Fruit fly (Drosophila melanogaster) whole organism, embryonic: ENCODE data around the gene awd.
A peak's percentile ranks its signal among the peaks of the same experiment; 100 is the strongest.

ENCODE experiments used
- Ada2b ChIP-seq: fragments of 200-800 bp; sonication (Bioruptor generic); IDR thresholded peaks from 2 replicates; pipeline ENCODE4 v1.3.6; 2022; ENCODE audit warnings: missing biosample characterization, missing genetic modification characterization
- Aef1 ChIP-seq: fragments of 200-800 bp; sonication (Bioruptor generic); IDR thresholded peaks from 3 replicates; pipeline ENCODE4 v1.3.6; 2022; ENCODE audit warnings: missing biosample characterization, missing genetic modification characterization
- B-H1 ChIP-seq: fragments of 200-800 bp; sonication (Bioruptor generic); IDR thresholded peaks from 3 replicates; pipeline ENCODE4 v1.3.6; 2022; ENCODE audit warnings: missing biosample characterization, missing genetic modification characterization
- CG11085 ChIP-seq: fragments of 200-800 bp; sonication (Bioruptor generic); IDR thresholded peaks from 2 replicates; pipeline ENCODE4 v1.3.6; 2022; ENCODE audit warnings: missing biosample characterization, missing genetic modification characterization
- CG12155 ChIP-seq: fragments of 200-800 bp; sonication (Bioruptor generic); optimal IDR thresholded peaks from 3 replicates; lab custom pipeline; 2016; ENCODE audit warnings: missing biosample characterization, missing genetic modification characterization
- CG13296 ChIP-seq: fragments of 200-800 bp; sonication (Bioruptor generic); optimal IDR thresholded peaks from 3 replicates; lab custom pipeline; 2018; ENCODE audit warnings: missing biosample characterization, mild to moderate bottlenecking, missing genetic modification characterization
- CG17612 ChIP-seq: fragments of 200-800 bp; sonication (Bioruptor generic); IDR thresholded peaks from 2 replicates; pipeline ENCODE4 v1.3.6; 2022; ENCODE audit warnings: missing biosample characterization, missing genetic modification characterization
- CG17802 ChIP-seq: fragments of 200-800 bp; sonication (Bioruptor generic); optimal IDR thresholded peaks from 2 replicates; lab custom pipeline; 2018; ENCODE audit warnings: missing biosample characterization, mild to moderate bottlenecking, missing genetic modification characterization, moderate library complexity
- CG31224 ChIP-seq: fragments of 200-800 bp; sonication (Bioruptor generic); IDR thresholded peaks from 2 replicates; pipeline ENCODE4 v1.3.6; 2022; ENCODE audit warnings: missing biosample characterization, missing genetic modification characterization
- CG32532 ChIP-seq: fragments of 200-800 bp; sonication (Bioruptor generic); IDR thresholded peaks from 2 replicates; pipeline ENCODE4 v1.3.6; 2022; ENCODE audit warnings: missing biosample characterization, missing genetic modification characterization
- CG33213 ChIP-seq: fragments of 200-800 bp; sonication (Bioruptor generic); optimal IDR thresholded peaks from 3 replicates; lab custom pipeline; 2016; ENCODE audit warnings: missing biosample characterization, missing genetic modification characterization
- CG6272 ChIP-seq: fragments of 200-800 bp; sonication (Bioruptor generic); IDR thresholded peaks from 2 replicates; pipeline ENCODE4 v1.3.6; 2022; ENCODE audit warnings: missing biosample characterization, missing genetic modification characterization
- CG7786 ChIP-seq: fragments of 200-800 bp; sonication (Bioruptor generic); optimal IDR thresholded peaks from 2 replicates; lab custom pipeline; 2016; ENCODE audit warnings: missing biosample characterization, missing genetic modification characterization
- CG8359 ChIP-seq: fragments of 200-800 bp; sonication (Bioruptor generic); optimal IDR thresholded peaks from 2 replicates; lab custom pipeline; 2017; ENCODE audit warnings: missing biosample characterization, mild to moderate bottlenecking, missing genetic modification characterization, borderline replicate concordance
- CG9876 ChIP-seq: fragments of 200-800 bp; sonication (Bioruptor generic); optimal IDR thresholded peaks from 2 replicates; lab custom pipeline; 2016; ENCODE audit warnings: missing biosample characterization, missing genetic modification characterization
- Deaf1 ChIP-seq: fragments of 200-800 bp; optimal IDR thresholded peaks from 3 replicates; lab custom pipeline; 2019; ENCODE audit warnings: missing biosample characterization, mild to moderate bottlenecking, missing genetic modification characterization, moderate library complexity
- Ets65A ChIP-seq: fragments of 200-800 bp; sonication (Bioruptor generic); peaks from one replicate; lab custom pipeline; 2016; ENCODE audit warnings: missing biosample characterization, missing genetic modification characterization
- HHEX ChIP-seq: fragments of 200-800 bp; sonication (Bioruptor generic); optimal IDR thresholded peaks from 3 replicates; lab custom pipeline; 2017; ENCODE audit warnings: missing biosample characterization, mild to moderate bottlenecking, missing genetic modification characterization, missing genetic modification reagents
- Hr39 ChIP-seq: fragments of >200 bp; optimal IDR thresholded peaks from 2 replicates; lab custom pipeline; 2017
- Meics ChIP-seq: fragments of 200-800 bp; sonication (Bioruptor generic); optimal IDR thresholded peaks from 2 replicates; lab custom pipeline; 2017; ENCODE audit warnings: missing biosample characterization, mild to moderate bottlenecking, missing genetic modification characterization
- Mrtf ChIP-seq: fragments of 200-800 bp; sonication (Bioruptor generic); IDR thresholded peaks from 3 replicates; pipeline ENCODE4 v1.3.6; 2022; ENCODE audit warnings: missing biosample characterization, missing genetic modification characterization
- Myb ChIP-seq: fragments of 200-800 bp; sonication (Bioruptor generic); optimal IDR thresholded peaks from 2 replicates; lab custom pipeline; 2016; ENCODE audit warnings: missing biosample characterization, missing genetic modification characterization
- Nf-YC ChIP-seq: fragments of 200-800 bp; optimal IDR thresholded peaks from 3 replicates; lab custom pipeline; 2019; ENCODE audit warnings: missing biosample characterization, mild to moderate bottlenecking, missing genetic modification characterization, moderate library complexity
- Pdp1 ChIP-seq, 2 experiments: fragments of 200-800 bp; sonication (Bioruptor generic); optimal IDR thresholded peaks; 3 replicates each; lab custom pipeline; 2016; ENCODE audit warnings: missing biosample characterization in 2 of 2, missing genetic modification characterization in 2 of 2, mild to moderate bottlenecking in 1 of 2, moderate library complexity in 1 of 2
- abd-A ChIP-seq: fragments of 200-800 bp; sonication (Bioruptor generic); optimal IDR thresholded peaks from 3 replicates; lab custom pipeline; 2019; ENCODE audit warnings: missing biosample characterization, mild to moderate bottlenecking, missing genetic modification characterization, moderate library complexity
- amos ChIP-seq: fragments of 200-800 bp; sonication (Bioruptor generic); IDR thresholded peaks from 2 replicates; pipeline ENCODE4 v1.3.6; 2022; ENCODE audit warnings: missing biosample characterization, missing genetic modification characterization; ENCODE audit not compliant: partially characterized antibody
- az2 ChIP-seq: fragments of 200-800 bp; sonication (Bioruptor generic); optimal IDR thresholded peaks from 3 replicates; lab custom pipeline; 2016; ENCODE audit warnings: missing biosample characterization, missing genetic modification characterization
- dimm ChIP-seq: fragments of 200-800 bp; sonication (Bioruptor generic); IDR thresholded peaks from 2 replicates; pipeline ENCODE4 v1.3.6; 2022; ENCODE audit warnings: missing biosample characterization, missing genetic modification characterization
- esg ChIP-seq: fragments of 200-800 bp; sonication (Bioruptor generic); conservative IDR thresholded peaks from 2 replicates; pipeline ENCODE4 v1.3.6; 2022; ENCODE audit warnings: missing biosample characterization, missing genetic modification characterization
- ham ChIP-seq: fragments of 200-800 bp; sonication (Bioruptor generic); IDR thresholded peaks from 2 replicates; pipeline ENCODE4 v1.3.6; 2022; ENCODE audit warnings: missing biosample characterization, missing genetic modification characterization
- hth ChIP-seq: fragments of >200 bp; optimal IDR thresholded peaks from 2 replicates; lab custom pipeline; 2017; ENCODE audit warnings: inconsistent platforms
- jing ChIP-seq: fragments of 200-800 bp; sonication (Bioruptor generic); optimal IDR thresholded peaks from 2 replicates; lab custom pipeline; 2018; ENCODE audit warnings: missing biosample characterization, mild to moderate bottlenecking, missing genetic modification characterization
- lmd ChIP-seq: fragments of 200-800 bp; sonication (Bioruptor generic); IDR thresholded peaks from 2 replicates; pipeline ENCODE4 v1.3.6; 2022; ENCODE audit warnings: missing biosample characterization, missing genetic modification characterization
- lola ChIP-seq, 3 experiments: fragments of >200 bp in 2 of 3; fragments of 200-800 bp in 1 of 3; sonication (Bioruptor generic) in 1 of 3; optimal IDR thresholded peaks; 2 replicates each; lab custom pipeline; 2017 to 2019; ENCODE audit warnings: missing biosample characterization in 3 of 3, missing genetic modification characterization in 3 of 3, mild to moderate bottlenecking in 1 of 3, moderate library complexity in 1 of 3
- mam ChIP-seq: fragments of 200-800 bp; sonication (Bioruptor generic); optimal IDR thresholded peaks from 3 replicates; lab custom pipeline; 2016; ENCODE audit warnings: missing biosample characterization, missing genetic modification characterization
- oc ChIP-seq: fragments of 200-800 bp; sonication (Bioruptor generic); optimal IDR thresholded peaks from 2 replicates; lab custom pipeline; 2018; ENCODE audit warnings: missing biosample characterization, mild to moderate bottlenecking, missing genetic modification characterization, moderate library complexity
- onecut ChIP-seq: fragments of 200-800 bp; sonication (Bioruptor generic); IDR thresholded peaks from 2 replicates; pipeline ENCODE4 v1.3.6; 2022; ENCODE audit warnings: missing biosample characterization, missing genetic modification characterization
- p53 ChIP-seq: fragments of 200-800 bp; sonication (Bioruptor generic); optimal IDR thresholded peaks from 2 replicates; lab custom pipeline; 2016; ENCODE audit warnings: missing biosample characterization, missing genetic modification characterization
- pfk ChIP-seq: fragments of 200-800 bp; sonication (Bioruptor generic); optimal IDR thresholded peaks from 2 replicates; lab custom pipeline; 2018; ENCODE audit warnings: missing biosample characterization, mild to moderate bottlenecking, missing genetic modification characterization, moderate library complexity
- pho ChIP-seq: fragments of 200-800 bp; sonication (Bioruptor generic); optimal IDR thresholded peaks from 2 replicates; lab custom pipeline; 2016; ENCODE audit warnings: missing biosample characterization, missing genetic modification characterization
- pros ChIP-seq: fragments of 200-800 bp; sonication (Bioruptor generic); optimal IDR thresholded peaks from 3 replicates; lab custom pipeline; 2019; ENCODE audit warnings: missing biosample characterization, mild to moderate bottlenecking, missing genetic modification characterization, moderate library complexity
- run ChIP-seq: fragments of 200-800 bp; sonication (Bioruptor generic); optimal IDR thresholded peaks from 3 replicates; lab custom pipeline; 2018; ENCODE audit warnings: missing biosample characterization, mild to moderate bottlenecking, missing genetic modification characterization
- sens ChIP-seq: fragments of 200-800 bp; sonication (Bioruptor generic); peaks from one replicate; lab custom pipeline; 2016; ENCODE audit warnings: missing biosample characterization, missing genetic modification characterization
- stc ChIP-seq: fragments of 200-800 bp; sonication (Bioruptor generic); IDR thresholded peaks from 2 replicates; pipeline ENCODE4 v1.3.6; 2022; ENCODE audit warnings: missing biosample characterization, missing genetic modification characterization
- sug ChIP-seq: fragments of 200-800 bp; optimal IDR thresholded peaks from 2 replicates; lab custom pipeline; 2019; ENCODE audit warnings: missing biosample characterization, mild to moderate bottlenecking, missing genetic modification characterization, moderate library complexity
- trem ChIP-seq: fragments of 200-800 bp; optimal IDR thresholded peaks from 3 replicates; lab custom pipeline; 2019; ENCODE audit warnings: missing biosample characterization, mild to moderate bottlenecking, missing genetic modification characterization, moderate library complexity
- trh ChIP-seq: fragments of 200-800 bp; sonication (Bioruptor generic); optimal IDR thresholded peaks from 2 replicates; lab custom pipeline; 2016; ENCODE audit warnings: missing biosample characterization, missing genetic modification characterization
- vvl ChIP-seq: fragments of 200-800 bp; sonication (Bioruptor generic); IDR thresholded peaks from 2 replicates; pipeline ENCODE4 v1.3.6; 2022; ENCODE audit warnings: missing biosample characterization, missing genetic modification characterization
- wdn ChIP-seq: fragments of 200-800 bp; sonication (Bioruptor generic); IDR thresholded peaks from 2 replicates; pipeline ENCODE4 v1.3.6; 2022; ENCODE audit warnings: missing biosample characterization, missing genetic modification characterization
- zfh2 ChIP-seq: fragments of 200-800 bp; sonication (Bioruptor generic); optimal IDR thresholded peaks from 2 replicates; lab custom pipeline; 2016; ENCODE audit warnings: missing biosample characterization, missing genetic modification characterization

The awd gene

DNA sequence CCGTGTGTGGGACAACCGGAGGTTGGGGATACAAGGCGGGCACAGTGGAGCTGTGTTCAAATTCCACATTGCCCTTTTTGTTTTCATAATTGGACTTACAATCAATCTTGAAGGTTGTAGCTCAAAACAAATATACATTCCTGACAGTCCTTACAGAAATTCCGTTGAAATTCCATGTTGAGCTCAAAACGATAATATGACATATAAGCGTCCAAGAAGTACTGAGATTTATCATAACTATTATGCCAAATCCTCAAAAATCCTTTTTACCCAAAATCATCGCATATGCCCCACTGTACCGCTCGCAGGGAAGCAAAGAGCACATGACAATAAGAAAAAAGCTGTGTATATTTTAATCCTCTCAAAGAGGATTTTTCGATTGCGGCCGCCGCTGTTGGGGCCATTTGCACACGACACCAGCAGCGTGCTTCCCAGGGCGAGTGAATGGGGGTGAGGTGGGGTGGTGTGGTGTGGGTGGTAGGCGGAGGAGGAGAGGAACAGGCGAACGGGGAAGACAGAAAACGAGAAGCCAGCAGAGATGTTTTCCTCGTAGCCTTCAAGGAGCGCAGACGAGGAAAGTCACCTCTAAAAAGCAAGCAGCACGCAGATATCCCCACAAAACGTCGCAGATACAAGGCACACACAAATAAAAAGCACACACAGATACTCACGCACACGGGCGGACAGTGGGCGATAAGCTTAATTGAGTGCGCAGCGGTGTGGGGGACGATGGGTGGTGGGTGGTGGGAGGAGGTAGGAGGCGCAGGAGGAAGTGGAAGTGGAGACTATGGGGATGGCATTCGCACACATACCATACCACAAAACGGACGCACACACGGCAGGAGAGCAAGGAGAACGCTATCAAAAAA is 28.3 kb downstream of the awd start (continued):
- no peak for TF ChIP-seq Deaf1 (tag; lab: Kevin White, UChicago)
- TF ChIP-seq Ada2b (GFP tag; lab: Robert Waterston, UW) = peak; percentile 44; the same call in 1 of the 2 replicates
- TF ChIP-seq pros (GFP tag; lab: Kevin White, UChicago) = no peak
- TF ChIP-seq esg = peak; percentile 60
- peak; percentile 18 for TF ChIP-seq Nf-YC
- TF ChIP-seq Pdp1 (GFP tag; optimal IDR thresholded peaks at IDR 0.05; lab: Kevin White, UChicago) = peak; percentile 25 to 47
- TF ChIP-seq zfh2 = peak; percentile 57
- TF ChIP-seq mam (GFP tag; lab: Kevin White, UChicago) = peak; percentile 66
- TF ChIP-seq CG31224 (GFP tag; lab: Robert Waterston, UW) = 0 out of 2 replicates have a peak, but pooled peaks have one; percentile 42
- no peak for TF ChIP-seq amos (GFP tag; lab: Robert Waterston, UW)
- peak; percentile 89 for TF ChIP-seq Ets65A
- TF ChIP-seq CG7786 = peak; percentile 68
- peak; percentile 50 for TF ChIP-seq az2 (GFP tag; lab: Kevin White, UChicago)
- TF ChIP-seq Aef1 = peak; percentile 61
- TF ChIP-seq B-H1 (GFP tag; lab: Robert Waterston, UW) = 0 out of 3 replicates have a peak, but pooled peaks have one; percentile 22
- peak; percentile 24 for TF ChIP-seq jing
- TF ChIP-seq abd-A = peak; percentile 88
- TF ChIP-seq Meics (GFP tag; lab: Kevin White, UChicago) = peak; percentile 73
- peak; percentile 53 for TF ChIP-seq CG32532 (GFP tag; lab: Robert Waterston, UW)
- TF ChIP-seq ham = no peak
- TF ChIP-seq hth (lab: Kevin White, UChicago) = no peak
- no peak for TF ChIP-seq p53 (GFP tag; lab: Kevin White, UChicago)
- peak; percentile 38 for TF ChIP-seq vvl
- TF ChIP-seq CG17612 (GFP tag; lab: Robert Waterston, UW) = peak; percentile 32; the same call in 1 of the 2 replicates
- TF ChIP-seq dimm (GFP tag; lab: Robert Waterston, UW) = no peak
- peak; percentile 71 for TF ChIP-seq lmd (GFP tag; lab: Robert Waterston, UW)
- no peak for TF ChIP-seq trem (tag; lab: Kevin White, UChicago)
- TF ChIP-seq CG33213 = peak; percentile 50
- TF ChIP-seq CG13296 (GFP tag; lab: Kevin White, UChicago) = peak; percentile 53
- no peak; the same call in 2 of the 3 replicates for TF ChIP-seq Mrtf (GFP tag; lab: Robert Waterston, UW)
- no peak for TF ChIP-seq Hr39 (lab: Kevin White, UChicago)
- peak; percentile 63 for TF ChIP-seq HHEX
- peak; percentile 31 for TF ChIP-seq oc (tag; lab: Kevin White, UChicago)
- TF ChIP-seq CG8359 (GFP tag; lab: Kevin White, UChicago) = no peak
- TF ChIP-seq pfk = no peak
- no peak for TF ChIP-seq CG6272 (GFP tag; lab: Robert Waterston, UW)
- 0 out of 2 replicates have a peak, but pooled peaks have one; percentile 58 for TF ChIP-seq wdn
- peak; percentile 85 for TF ChIP-seq sens (GFP tag; lab: Kevin White, UChicago)
- TF ChIP-seq stc (GFP tag; lab: Robert Waterston, UW) = peak; percentile 50; the same call in 1 of the 2 replicates
- TF ChIP-seq trh (GFP tag; lab: Kevin White, UChicago) = no peak
- TF ChIP-seq Myb (GFP tag; lab: Kevin White, UChicago) = peak; percentile 44
- no peak for TF ChIP-seq CG11085 (GFP tag; lab: Robert Waterston, UW)
- TF ChIP-seq CG17802 (tag; lab: Kevin White, UChicago) = no peak
- TF ChIP-seq CG12155 (GFP tag; lab: Kevin White, UChicago) = peak; percentile 40
- TF ChIP-seq lola (GFP tag; optimal IDR thresholded peaks at IDR 0.05; lab: Kevin White, UChicago) = no peak
- TF ChIP-seq onecut = peak; percentile 43; the same call in 1 of the 2 replicates
- peak; percentile 31 for TF ChIP-seq sug (tag; lab: Kevin White, UChicago)
- peak; percentile 71 for TF ChIP-seq pho
- TF ChIP-seq run (tag; lab: Kevin White, UChicago) = no peak
- no peak for TF ChIP-seq CG9876 (GFP tag; lab: Kevin White, UChicago)
